Worm (Caenorhabditis elegans) whole organism, L4 larva: ENCODE results near the gene K11H12.8.

Source experiments
- F44E2.7 ChIP-seq: fragments of 200-800 bp; sonication (Bioruptor generic); IDR thresholded peaks from 2 replicates; pipeline ENCODE4 v2.1.2; 2022; ENCODE audit warnings: missing genetic modification characterization, missing compliant biosample characterization
- R02D3.7 ChIP-seq: fragments of 150-350 bp; sonication (generic microtip); optimal IDR thresholded peaks from 3 replicates; lab custom pipeline; 2014; ENCODE audit warnings: missing biosample characterization, missing genetic modification characterization
- Y105C5A.15 ChIP-seq: fragments of 200-800 bp; sonication (Bioruptor generic); IDR thresholded peaks from 2 replicates; pipeline ENCODE4 v1.3.6; 2022; ENCODE audit warnings: missing genetic modification characterization, missing compliant biosample characterization
- attf-4 ChIP-seq: sonication (generic microtip); optimal IDR thresholded peaks from 3 replicates; lab custom pipeline; 2017; ENCODE audit warnings: missing biosample characterization, missing genetic modification characterization
- ceh-28 ChIP-seq: fragments of 150-350 bp; optimal IDR thresholded peaks from 2 replicates; lab custom pipeline; 2014; ENCODE audit warnings: missing biosample characterization, missing genetic modification reagents, missing genetic modification characterization
- ceh-32 ChIP-seq: sonication (generic microtip); optimal IDR thresholded peaks from 2 replicates; lab custom pipeline; 2016; ENCODE audit warnings: mild to moderate bottlenecking, missing genetic modification characterization, missing compliant biosample characterization; ENCODE audit not compliant: poor library complexity
- ceh-62 ChIP-seq: sonication (generic microtip); optimal IDR thresholded peaks from 2 replicates; lab custom pipeline; 2017; ENCODE audit warnings: missing biosample characterization, missing genetic modification characterization
- ceh-82 ChIP-seq: sonication (generic microtip); optimal IDR thresholded peaks from 2 replicates; lab custom pipeline; 2017; ENCODE audit warnings: missing biosample characterization, missing genetic modification characterization
- daf-16 ChIP-seq, 3 experiments: sonication (generic microtip); optimal IDR thresholded peaks; 2 replicates each; lab custom pipeline; 2016 to 2017; ENCODE audit warnings: missing genetic modification characterization in 3 of 3, missing genetic modification reagents in 3 of 3, mild to moderate bottlenecking in 2 of 3, missing compliant biosample characterization in 2 of 3, missing biosample characterization in 1 of 3, moderate library complexity in 1 of 3
- dmd-6 ChIP-seq: fragments of 200-800 bp; sonication (Bioruptor generic); IDR thresholded peaks from 2 replicates; pipeline ENCODE4 v1.3.6; 2022; ENCODE audit warnings: missing genetic modification reagents, missing genetic modification characterization, missing compliant biosample characterization
- duxl-1 ChIP-seq: sonication (generic microtip); optimal IDR thresholded peaks from 2 replicates; lab custom pipeline; 2016; ENCODE audit warnings: mild to moderate bottlenecking, missing genetic modification characterization, moderate library complexity, missing compliant biosample characterization; ENCODE audit not compliant: poor library complexity
- dve-1 ChIP-seq: sonication (generic microtip); optimal IDR thresholded peaks from 2 replicates; lab custom pipeline; 2017; ENCODE audit warnings: antibody characterized with exemption, mild to moderate bottlenecking, missing genetic modification characterization, missing compliant biosample characterization; ENCODE audit not compliant: insufficient read depth
- gei-8 ChIP-seq: fragments of 200-800 bp; sonication (Bioruptor generic); optimal IDR thresholded peaks from 2 replicates; lab custom pipeline; 2018; ENCODE audit warnings: mild to moderate bottlenecking, missing genetic modification characterization, missing compliant biosample characterization
- hlh-11 ChIP-seq: fragments of 200-800 bp; sonication (Bioruptor generic); optimal IDR thresholded peaks from 2 replicates; lab custom pipeline; 2018; ENCODE audit warnings: mild to moderate bottlenecking, missing genetic modification characterization, missing compliant biosample characterization
- hlh-30 ChIP-seq: sonication (generic microtip); optimal IDR thresholded peaks from 2 replicates; lab custom pipeline; 2017; ENCODE audit warnings: antibody characterized with exemption, mild to moderate bottlenecking, missing genetic modification characterization, missing compliant biosample characterization; ENCODE audit not compliant: insufficient read depth
- jun-1 ChIP-seq: fragments of 150-350 bp; optimal IDR thresholded peaks from 2 replicates; lab custom pipeline; 2014; ENCODE audit warnings: missing biosample characterization, missing genetic modification reagents, missing genetic modification characterization
- lim-7 ChIP-seq: fragments of 200-800 bp; sonication (Bioruptor generic); IDR thresholded peaks from 2 replicates; pipeline ENCODE4 v1.3.6; 2022; ENCODE audit warnings: missing genetic modification characterization, missing compliant biosample characterization
- lin-1 ChIP-seq: fragments of 200-800 bp; sonication (Bioruptor generic); IDR thresholded peaks from 2 replicates; pipeline ENCODE4 v1.3.6; 2022; ENCODE audit warnings: missing genetic modification reagents, missing genetic modification characterization, missing compliant biosample characterization
- lin-15B ChIP-seq: fragments of 150-350 bp; sonication (generic microtip); optimal IDR thresholded peaks from 3 replicates; lab custom pipeline; 2014; ENCODE audit warnings: missing biosample characterization, missing genetic modification characterization
- lin-38 ChIP-seq: fragments of 200-800 bp; sonication (Bioruptor generic); IDR thresholded peaks from 2 replicates; pipeline ENCODE4 v1.3.6; 2022; ENCODE audit warnings: missing genetic modification reagents, missing genetic modification characterization, missing compliant biosample characterization
- lsy-2 ChIP-seq, 2 experiments: fragments of 150-350 bp in 1 of 2; sonication (generic microtip) in 1 of 2; optimal IDR thresholded peaks; 2 replicates each; lab custom pipeline; 2014 to 2017; ENCODE audit warnings: missing biosample characterization in 2 of 2, missing genetic modification characterization in 2 of 2
- madf-9 ChIP-seq: fragments of 200-800 bp; sonication (Bioruptor generic); conservative IDR thresholded peaks from 2 replicates; pipeline ENCODE4 v1.3.6; 2022; ENCODE audit warnings: missing genetic modification reagents, missing genetic modification characterization, missing compliant biosample characterization
- mdt-29 ChIP-seq: fragments of 200-800 bp; sonication (Bioruptor generic); IDR thresholded peaks from 2 replicates; pipeline ENCODE4 v1.3.6; 2022; ENCODE audit warnings: missing genetic modification reagents, missing genetic modification characterization, missing compliant biosample characterization
- mxl-2 ChIP-seq: fragments of 200-800 bp; sonication (Bioruptor generic); conservative IDR thresholded peaks from 2 replicates; pipeline ENCODE4 v1.3.6; 2022; ENCODE audit warnings: missing genetic modification reagents, missing genetic modification characterization, missing compliant biosample characterization
- mxl-3 ChIP-seq: fragments of 200-800 bp; sonication (Bioruptor generic); optimal IDR thresholded peaks from 2 replicates; lab custom pipeline; 2018; ENCODE audit warnings: mild to moderate bottlenecking, missing genetic modification characterization, missing compliant biosample characterization
- nhr-102 ChIP-seq: sonication (generic microtip); optimal IDR thresholded peaks from 2 replicates; lab custom pipeline; 2016; ENCODE audit warnings: mild to moderate bottlenecking, missing genetic modification characterization, moderate library complexity, missing compliant biosample characterization
- nhr-11 ChIP-seq: fragments of 150-350 bp; optimal IDR thresholded peaks from 2 replicates; lab custom pipeline; 2014; ENCODE audit warnings: missing biosample characterization, missing genetic modification characterization
- nhr-111 ChIP-seq: fragments of 200-800 bp; sonication (Bioruptor generic); optimal IDR thresholded peaks from 2 replicates; lab custom pipeline; 2018; ENCODE audit warnings: mild to moderate bottlenecking, missing genetic modification characterization, missing compliant biosample characterization
- nhr-25 ChIP-seq: sonication (generic microtip); optimal IDR thresholded peaks from 2 replicates; lab custom pipeline; 2017; ENCODE audit warnings: missing genetic modification characterization, mild to moderate bottlenecking, missing compliant biosample characterization, antibody characterized with exemption, moderate library complexity, borderline replicate concordance; ENCODE audit not compliant: insufficient read depth
- nhr-28 ChIP-seq: fragments of 150-350 bp; optimal IDR thresholded peaks from 2 replicates; lab custom pipeline; 2014; ENCODE audit warnings: missing biosample characterization, missing genetic modification characterization
- nhr-42 ChIP-seq: fragments of 200-800 bp; sonication (Bioruptor generic); IDR thresholded peaks from 2 replicates; pipeline ENCODE4 v1.3.6; 2022; ENCODE audit warnings: missing genetic modification characterization, missing compliant biosample characterization
- nhr-48 ChIP-seq: sonication (generic microtip); optimal IDR thresholded peaks from 2 replicates; lab custom pipeline; 2016; ENCODE audit warnings: mild to moderate bottlenecking, missing genetic modification characterization, missing compliant biosample characterization
- nhr-77 ChIP-seq: fragments of 150-350 bp; optimal IDR thresholded peaks from 2 replicates; lab custom pipeline; 2014; ENCODE audit warnings: missing biosample characterization, missing genetic modification characterization
- pqm-1 ChIP-seq: sonication (generic microtip); optimal IDR thresholded peaks from 2 replicates; lab custom pipeline; 2017; ENCODE audit warnings: missing biosample characterization, missing genetic modification characterization
- skn-1 ChIP-seq: fragments of 150-350 bp; optimal IDR thresholded peaks from 2 replicates; lab custom pipeline; 2014; ENCODE audit warnings: missing biosample characterization, missing genetic modification characterization
- spr-3 ChIP-seq: fragments of 200-800 bp; sonication (Bioruptor generic); optimal IDR thresholded peaks from 2 replicates; lab custom pipeline; 2018; ENCODE audit warnings: mild to moderate bottlenecking, missing genetic modification characterization, missing compliant biosample characterization
- tra-1 ChIP-seq: fragments of 200-800 bp; sonication (Bioruptor generic); IDR thresholded peaks from 2 replicates; pipeline ENCODE4 v1.3.6; 2022; ENCODE audit warnings: missing genetic modification reagents, missing genetic modification characterization, missing compliant biosample characterization
- unc-130 ChIP-seq: sonication (generic microtip); optimal IDR thresholded peaks from 2 replicates; lab custom pipeline; 2016; ENCODE audit warnings: missing genetic modification reagents, missing genetic modification characterization, missing compliant biosample characterization
- unc-62 ChIP-seq, 3 experiments: fragments of 150-350 bp in 1 of 3; sonication (generic microtip); optimal IDR thresholded peaks in 2 of 3; peaks in 1 of 3; 1 replicate in 1 of 3; 2 replicates in 2 of 3; lab custom pipeline; 2014 to 2017; ENCODE audit warnings: missing biosample characterization in 3 of 3, missing genetic modification characterization in 3 of 3, missing genetic modification reagents in 3 of 3, missing genotype in 1 of 3
- ztf-11 ChIP-seq: fragments of 150-350 bp; optimal IDR thresholded peaks from 2 replicates; lab custom pipeline; 2014; ENCODE audit warnings: missing biosample characterization, missing genetic modification characterization
- ztf-7 ChIP-seq: fragments of 150-350 bp; optimal IDR thresholded peaks from 2 replicates; lab custom pipeline; 2014; ENCODE audit warnings: missing biosample characterization, missing genetic modification characterization

K11H12.8 gene

ce11 chrIV:666991-667390 is 11.8 kb downstream of the K11H12.8 start, which contains the start of gene K11H12.6:
TSS of gene K11H12.6 (plus strand) at chrIV:667291.
- TF ChIP-seq ceh-62 (tag; lab: Kevin White, UChicago) (no peak), lim-7 (GFP tag; lab: Robert Waterston, UW) (no peak), hlh-30 (tag; lab: Kevin White, UChicago) (no peak), dve-1 (tag; lab: Kevin White, UChicago) (no peak), nhr-25 (tag; lab: Kevin White, UChicago) (no peak), ceh-32 (no peak), ceh-82 (tag; lab: Kevin White, UChicago) (no peak), gei-8 (no peak), lsy-2 (tag; optimal IDR thresholded peaks at IDR 0.05; lab: Kevin White, UChicago) (no peak), nhr-111 (GFP tag; lab: Kevin White, UChicago) (no peak), unc-130 (GFP tag; lab: Kevin White, UChicago) (no peak), ztf-11 (tag; lab: Kevin White, UChicago) (no peak), lin-15B (tag; lab: Kevin White, UChicago) (no peak), lin-38 (GFP tag; lab: Robert Waterston, UW) (no peak), Y105C5A.15 (GFP tag; lab: Robert Waterston, UW) (no peak), madf-9 (no peak), nhr-11 (tag; lab: Kevin White, UChicago) (no peak), attf-4 (tag; lab: Kevin White, UChicago) (no peak)

DNA sequence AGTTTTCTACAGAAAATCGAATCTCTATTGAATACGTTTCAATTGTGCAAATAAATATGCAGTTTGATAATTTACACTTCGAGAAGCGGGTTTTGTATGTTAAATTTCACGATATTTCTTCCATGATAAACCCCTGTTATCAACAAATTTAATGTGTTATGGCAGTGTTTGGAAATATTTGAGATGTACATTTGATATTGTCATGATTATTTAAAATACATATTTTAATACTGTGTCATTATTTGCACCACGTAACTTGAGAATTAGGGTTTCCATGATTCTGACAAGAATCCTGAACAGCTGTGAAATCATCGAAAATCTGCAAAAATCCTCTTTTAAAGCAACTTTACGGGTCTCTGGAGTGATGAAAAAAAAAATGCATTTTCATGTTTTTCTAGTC is 15.3 kb downstream of the K11H12.8 start, which contains the start of gene K11H12.11:
K11H12.11 (minus strand) TSS at position 101 of the 400 bp plus-strand sequence.
- TF ChIP-seq F44E2.7 (no peak), dmd-6 (GFP tag; lab: Robert Waterston, UW) (no peak), daf-16 (GFP tag; optimal IDR thresholded peaks at IDR 0.05; lab: Kevin White, UChicago) (no peak), daf-16 (tag; optimal IDR thresholded peaks at IDR 0.05; lab: Kevin White, UChicago) (peak; percentile 38)

DNA sequence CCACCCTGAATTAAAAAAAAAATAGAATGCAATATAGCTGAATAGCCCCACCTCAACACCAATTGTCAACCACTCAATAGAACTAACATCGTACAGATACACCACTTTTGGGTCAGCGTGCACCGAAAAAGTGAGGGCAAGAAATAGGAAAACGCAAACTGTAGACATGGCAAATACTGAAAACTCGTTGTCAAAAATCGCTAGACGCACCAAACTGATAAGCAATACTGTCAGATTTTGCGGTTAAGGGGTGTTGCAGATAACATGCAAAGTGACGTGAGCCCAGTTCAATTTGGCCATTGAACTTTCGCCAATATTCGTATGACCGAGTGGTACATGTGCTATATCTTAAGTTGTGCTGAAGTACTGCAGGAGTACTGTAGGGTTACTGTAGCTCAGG is 18.1 kb downstream of the K11H12.8 start, which contains the start of gene K11H12.3:
K11H12.3 (minus strand) TSS at position 168 of the 400 bp plus-strand sequence.
- no peak for TF ChIP-seq ztf-7 (tag; lab: Kevin White, UChicago)
- TF ChIP-seq tra-1 (GFP tag; lab: Robert Waterston, UW): no peak
- peak; percentile 20 for TF ChIP-seq mxl-3 (GFP tag; lab: Kevin White, UChicago)
- no peak for TF ChIP-seq mxl-2 (GFP tag; lab: Robert Waterston, UW)
- peak; percentile 52 for TF ChIP-seq nhr-28 (tag; lab: Kevin White, UChicago)
- peak; percentile 26 for TF ChIP-seq hlh-11
- no peak for TF ChIP-seq daf-16 (GFP tag; optimal IDR thresholded peaks at IDR 0.05; lab: Kevin White, UChicago)
- TF ChIP-seq daf-16 (tag; optimal IDR thresholded peaks at IDR 0.05; lab: Kevin White, UChicago): peak; percentile 61
- TF ChIP-seq pqm-1: peak; percentile 57
- peak; percentile 87 for TF ChIP-seq dmd-6 (GFP tag; lab: Robert Waterston, UW)

- TF ChIP-seq duxl-1 (tag; lab: Kevin White, UChicago): no peak
- TF ChIP-seq nhr-102 (tag; lab: Kevin White, UChicago): no peak
- no peak for TF ChIP-seq madf-9
- TF ChIP-seq pqm-1: peak; percentile 45
- no peak for TF ChIP-seq nhr-48
- TF ChIP-seq tra-1 (GFP tag; lab: Robert Waterston, UW): no peak
- TF ChIP-seq jun-1: no peak
- no peak for TF ChIP-seq nhr-42 (GFP tag; lab: Robert Waterston, UW)
- peak in 1 of 2 experiments; percentile 92 for TF ChIP-seq unc-62 (GFP tag; optimal IDR thresholded peaks at IDR 0.05 in 1 of 2; lab: Kevin White, UChicago)
- no peak for TF ChIP-seq unc-62 (tag; optimal IDR thresholded peaks at IDR 0.05; lab: Kevin White, UChicago)
- no peak for TF ChIP-seq mdt-29 (GFP tag; lab: Robert Waterston, UW)
- peak; percentile 37 for TF ChIP-seq nhr-28 (tag; lab: Kevin White, UChicago)
- TF ChIP-seq R02D3.7 (tag; lab: Kevin White, UChicago): no peak
- TF ChIP-seq skn-1 (tag; lab: Kevin White, UChicago): no peak
- TF ChIP-seq dmd-6 (GFP tag; lab: Robert Waterston, UW): peak; percentile 69
- TF ChIP-seq daf-16 (GFP tag; optimal IDR thresholded peaks at IDR 0.05; lab: Kevin White, UChicago): no peak
- peak; percentile 16 for TF ChIP-seq daf-16 (tag; optimal IDR thresholded peaks at IDR 0.05; lab: Kevin White, UChicago)
- TF ChIP-seq lin-1 (GFP tag; lab: Robert Waterston, UW): no peak
- no peak for TF ChIP-seq nhr-77 (tag; lab: Kevin White, UChicago)
- TF ChIP-seq spr-3 (GFP tag; lab: Kevin White, UChicago): no peak
- no peak for TF ChIP-seq lim-7 (GFP tag; lab: Robert Waterston, UW)
- TF ChIP-seq lin-15B (tag; lab: Kevin White, UChicago): no peak
- TF ChIP-seq ceh-28: no peak
Measured at ce11 chrIV:675471-676159, 20.4 kb downstream of the K11H12.8 start, which contains the start of the genes K11H12.4 and K11H12.10. TSS of gene K11H12.4 (minus strand) at chrIV:675883. TSS of gene K11H12.10 (plus strand) at chrIV:676075.
